Worm (Caenorhabditis elegans) whole organism, L3 larva: ENCODE measurements around the gene cogc-2.

Experiments
- R02D3.7 ChIP-seq: fragments of 150-350 bp; optimal IDR thresholded peaks from 2 replicates; lab custom pipeline; 2014; ENCODE audit warnings: missing biosample characterization, missing genetic modification characterization
- ZK546.5 ChIP-seq: sonication (generic microtip); optimal IDR thresholded peaks from 2 replicates; lab custom pipeline; 2017; ENCODE audit warnings: missing biosample characterization, missing genetic modification characterization
- aly-2 ChIP-seq: fragments of 150-350 bp; optimal IDR thresholded peaks from 2 replicates; lab custom pipeline; 2014; ENCODE audit warnings: missing biosample characterization, missing genetic modification characterization
- ama-1 ChIP-seq: fragments of 150-350 bp; optimal IDR thresholded peaks from 2 replicates; lab custom pipeline; 2018
- ceh-16 ChIP-seq: sonication (generic microtip); optimal IDR thresholded peaks from 2 replicates; lab custom pipeline; 2017; ENCODE audit warnings: missing biosample characterization, missing genetic modification characterization
- ceh-28 ChIP-seq: fragments of 150-350 bp; optimal IDR thresholded peaks from 2 replicates; lab custom pipeline; 2014; ENCODE audit warnings: missing biosample characterization, missing genetic modification reagents, missing genetic modification characterization
- ceh-82 ChIP-seq: fragments of 150-350 bp; optimal IDR thresholded peaks from 2 replicates; lab custom pipeline; 2014; ENCODE audit warnings: missing biosample characterization, missing genetic modification characterization
- ceh-9 ChIP-seq: sonication (generic microtip); optimal IDR thresholded peaks from 2 replicates; lab custom pipeline; 2018; ENCODE audit warnings: missing biosample characterization, missing genetic modification characterization
- daf-12 ChIP-seq: fragments of 150-350 bp; optimal IDR thresholded peaks from 2 replicates; lab custom pipeline; 2014; ENCODE audit warnings: missing biosample characterization, missing genetic modification reagents, missing genetic modification characterization
- egl-27 ChIP-seq: sonication (generic microtip); optimal IDR thresholded peaks from 4 replicates; lab custom pipeline; 2017; ENCODE audit warnings: missing biosample characterization, missing genetic modification reagents, missing genetic modification characterization
- egl-5 ChIP-seq: fragments of 150-350 bp; optimal IDR thresholded peaks from 2 replicates; lab custom pipeline; 2017; ENCODE audit warnings: missing biosample characterization, missing genetic modification reagents, missing genetic modification characterization, inconsistent platforms
- elt-1 ChIP-seq: fragments of 150-350 bp; optimal IDR thresholded peaks from 2 replicates; lab custom pipeline; 2014; ENCODE audit warnings: missing biosample characterization, missing genetic modification characterization
- elt-2 ChIP-seq: sonication (generic microtip); optimal IDR thresholded peaks from 2 replicates; lab custom pipeline; 2016; ENCODE audit warnings: missing genetic modification reagents, mild to moderate bottlenecking, missing genetic modification characterization, missing compliant biosample characterization
- elt-3 ChIP-seq, 3 experiments: fragments of 150-350 bp in 1 of 3; sonication (generic microtip) in 2 of 3; optimal IDR thresholded peaks; 2 replicates in 2 of 3; 4 replicates in 1 of 3; lab custom pipeline; 2014 to 2017; ENCODE audit warnings: missing biosample characterization in 3 of 3, missing genetic modification characterization in 3 of 3
- eor-1 ChIP-seq, 2 experiments: fragments of 150-350 bp; optimal IDR thresholded peaks; 2 replicates each; lab custom pipeline; 2014 to 2018; ENCODE audit warnings: missing biosample characterization in 2 of 2, missing genetic modification characterization in 2 of 2
- fkh-10 ChIP-seq: sonication (generic microtip); optimal IDR thresholded peaks from 2 replicates; lab custom pipeline; 2017; ENCODE audit warnings: missing biosample characterization, missing genetic modification reagents, missing genetic modification characterization
- fkh-2 ChIP-seq: fragments of 150-350 bp; optimal IDR thresholded peaks from 2 replicates; lab custom pipeline; 2014; ENCODE audit warnings: missing biosample characterization, missing genetic modification reagents, missing genetic modification characterization
- fos-1 ChIP-seq: fragments of 150-350 bp; optimal IDR thresholded peaks from 2 replicates; lab custom pipeline; 2014; ENCODE audit warnings: missing biosample characterization, missing genetic modification characterization
- hmg-11 ChIP-seq: sonication (generic microtip); optimal IDR thresholded peaks from 2 replicates; lab custom pipeline; 2016; ENCODE audit warnings: missing genetic modification characterization, missing compliant biosample characterization
- jun-1 ChIP-seq: fragments of 150-350 bp; optimal IDR thresholded peaks from 2 replicates; lab custom pipeline; 2014; ENCODE audit warnings: missing biosample characterization, missing genetic modification reagents, missing genetic modification characterization
- lin-15B ChIP-seq: fragments of 150-350 bp; optimal IDR thresholded peaks from 2 replicates; lab custom pipeline; 2014; ENCODE audit warnings: missing biosample characterization, missing genetic modification characterization
- lin-39 ChIP-seq: fragments of 150-350 bp; optimal IDR thresholded peaks from 2 replicates; lab custom pipeline; 2018; ENCODE audit warnings: missing biosample characterization, missing genetic modification reagents, missing genetic modification characterization
- lsy-12 ChIP-seq: sonication (generic microtip); optimal IDR thresholded peaks from 2 replicates; lab custom pipeline; 2016; ENCODE audit warnings: mild to moderate bottlenecking, missing genetic modification characterization, missing compliant biosample characterization
- mdl-1 ChIP-seq: fragments of 150-350 bp; optimal IDR thresholded peaks from 2 replicates; lab custom pipeline; 2014; ENCODE audit warnings: missing biosample characterization, missing genetic modification characterization
- nfya-1 ChIP-seq: sonication (generic microtip); optimal IDR thresholded peaks from 2 replicates; lab custom pipeline; 2017; ENCODE audit warnings: missing genetic modification characterization, mild to moderate bottlenecking, missing compliant biosample characterization, antibody characterized with exemption, moderate library complexity; ENCODE audit not compliant: insufficient read depth
- nhr-11 ChIP-seq: fragments of 150-350 bp; optimal IDR thresholded peaks from 2 replicates; lab custom pipeline; 2014; ENCODE audit warnings: missing biosample characterization, missing genetic modification characterization
- nhr-12 ChIP-seq: fragments of 150-350 bp; optimal IDR thresholded peaks from 2 replicates; lab custom pipeline; 2014; ENCODE audit warnings: missing biosample characterization, missing genetic modification characterization
- nhr-23 ChIP-seq: fragments of 150-350 bp; optimal IDR thresholded peaks from 2 replicates; lab custom pipeline; 2014; ENCODE audit warnings: missing biosample characterization, missing genetic modification reagents, missing genetic modification characterization
- nhr-237 ChIP-seq: fragments of 150-350 bp; optimal IDR thresholded peaks from 2 replicates; lab custom pipeline; 2014; ENCODE audit warnings: missing biosample characterization, missing genetic modification characterization
- nhr-25 ChIP-seq: sonication (generic microtip); optimal IDR thresholded peaks from 2 replicates; lab custom pipeline; 2017; ENCODE audit warnings: missing biosample characterization, missing genetic modification characterization
- nhr-28 ChIP-seq: fragments of 150-350 bp; optimal IDR thresholded peaks from 2 replicates; lab custom pipeline; 2014; ENCODE audit warnings: missing biosample characterization, missing genetic modification characterization
- nhr-67 ChIP-seq: fragments of 150-350 bp; optimal IDR thresholded peaks from 2 replicates; lab custom pipeline; 2014; ENCODE audit warnings: missing biosample characterization, missing genetic modification characterization
- nhr-76 ChIP-seq: fragments of 150-350 bp; sonication (generic microtip); optimal IDR thresholded peaks from 5 replicates; lab custom pipeline; 2014; ENCODE audit warnings: missing biosample characterization, missing genetic modification characterization
- nhr-77 ChIP-seq: fragments of 150-350 bp; optimal IDR thresholded peaks from 2 replicates; lab custom pipeline; 2014; ENCODE audit warnings: missing biosample characterization, missing genetic modification characterization
- pha-4 ChIP-seq: fragments of 150-350 bp; optimal IDR thresholded peaks from 2 replicates; lab custom pipeline; 2014; ENCODE audit warnings: missing biosample characterization, missing genetic modification reagents, missing genetic modification characterization
- pqm-1 ChIP-seq: fragments of 150-350 bp; optimal IDR thresholded peaks from 2 replicates; lab custom pipeline; 2017; ENCODE audit warnings: missing biosample characterization, missing genetic modification characterization, inconsistent platforms
- skn-1 ChIP-seq: fragments of 150-350 bp; optimal IDR thresholded peaks from 2 replicates; lab custom pipeline; 2014; ENCODE audit warnings: missing biosample characterization, missing genetic modification characterization
- snpc-4 ChIP-seq: fragments of 150-350 bp; optimal IDR thresholded peaks from 2 replicates; lab custom pipeline; 2014; ENCODE audit warnings: missing biosample characterization, missing genetic modification characterization
- tbx-2 ChIP-seq: sonication (generic microtip); optimal IDR thresholded peaks from 2 replicates; lab custom pipeline; 2016; ENCODE audit warnings: mild to moderate bottlenecking, missing genetic modification characterization, missing compliant biosample characterization
- unc-39 ChIP-seq: sonication (generic microtip); optimal IDR thresholded peaks from 4 replicates; lab custom pipeline; 2017; ENCODE audit warnings: missing biosample characterization, missing genetic modification characterization
- unc-62 ChIP-seq: fragments of 150-350 bp; sonication (generic microtip); optimal IDR thresholded peaks from 4 replicates; lab custom pipeline; 2014; ENCODE audit warnings: missing biosample characterization, missing genetic modification reagents, missing genetic modification characterization
- zag-1 ChIP-seq: fragments of 150-350 bp; optimal IDR thresholded peaks from 2 replicates; lab custom pipeline; 2014; ENCODE audit warnings: missing biosample characterization, missing genetic modification characterization
- ztf-11 ChIP-seq: fragments of 150-350 bp; optimal IDR thresholded peaks from 2 replicates; lab custom pipeline; 2014; ENCODE audit warnings: missing biosample characterization, missing genetic modification characterization

cogc-2 gene

DNA sequence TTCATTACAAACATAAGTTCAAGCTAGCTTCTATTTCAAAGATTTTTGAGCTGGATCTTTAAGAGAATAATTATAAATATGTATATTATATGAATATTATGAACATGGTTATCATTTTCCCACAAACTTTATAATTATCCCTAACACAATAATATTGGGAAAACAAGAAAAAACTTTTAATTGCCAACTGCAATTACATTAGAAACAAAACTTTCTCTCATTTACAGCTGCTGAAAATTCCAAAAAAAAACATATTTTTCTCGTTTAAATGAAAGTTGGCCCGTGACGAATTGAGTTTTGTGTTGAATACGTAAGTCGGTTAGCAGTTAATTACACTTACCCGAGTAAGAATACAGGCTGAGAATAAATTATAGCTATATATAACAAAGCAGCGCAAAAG lies 23.3 kb upstream of the cogc-2 start:
- TF ChIP-seq nhr-23 (tag; lab: Kevin White, UChicago) (no peak), nhr-25 (tag; lab: Kevin White, UChicago) (no peak), aly-2 (tag; lab: Kevin White, UChicago) (no peak), mdl-1 (tag; lab: Kevin White, UChicago) (no peak), lin-39 (tag; lab: Kevin White, UChicago) (no peak), nhr-237 (no peak), egl-5 (tag; lab: Kevin White, UChicago) (no peak), unc-62 (GFP tag; lab: Kevin White, UChicago) (no peak), hmg-11 (no peak), pqm-1 (no peak), tbx-2 (tag; lab: Kevin White, UChicago) (no peak), ceh-28 (tag; lab: Kevin White, UChicago) (no peak), lin-15B (tag; lab: Kevin White, UChicago) (no peak), fkh-10 (no peak), ceh-9 (tag; lab: Kevin White, UChicago) (no peak), nhr-77 (tag; lab: Kevin White, UChicago) (no peak)

DNA sequence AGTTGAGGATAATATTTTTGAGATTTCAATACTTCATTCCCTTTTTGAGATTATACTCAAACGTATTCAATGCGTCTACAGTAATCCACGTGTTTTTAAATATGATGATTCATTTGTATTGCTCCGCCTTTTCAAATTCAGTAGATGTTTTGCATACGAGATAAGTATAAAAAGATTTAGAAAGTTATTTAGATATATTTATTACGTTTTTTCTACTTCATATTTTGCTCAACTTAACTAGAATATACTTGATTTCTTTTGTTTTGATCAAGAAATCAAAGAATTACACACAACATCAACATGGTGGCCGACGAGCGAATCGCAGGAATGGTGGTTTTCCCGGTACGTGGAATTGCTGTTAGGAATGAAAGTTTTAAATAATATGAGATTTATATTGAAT lies 18.3 kb upstream of the cogc-2 start, which contains the start of gene srx-50:
srx-50 (plus strand) TSS at position 301 of the 400 bp plus-strand sequence.
- TF ChIP-seq fkh-10 (peak; percentile 18), nhr-28 (tag; lab: Kevin White, UChicago) (no peak), nhr-76 (tag; lab: Kevin White, UChicago) (no peak)

DNA sequence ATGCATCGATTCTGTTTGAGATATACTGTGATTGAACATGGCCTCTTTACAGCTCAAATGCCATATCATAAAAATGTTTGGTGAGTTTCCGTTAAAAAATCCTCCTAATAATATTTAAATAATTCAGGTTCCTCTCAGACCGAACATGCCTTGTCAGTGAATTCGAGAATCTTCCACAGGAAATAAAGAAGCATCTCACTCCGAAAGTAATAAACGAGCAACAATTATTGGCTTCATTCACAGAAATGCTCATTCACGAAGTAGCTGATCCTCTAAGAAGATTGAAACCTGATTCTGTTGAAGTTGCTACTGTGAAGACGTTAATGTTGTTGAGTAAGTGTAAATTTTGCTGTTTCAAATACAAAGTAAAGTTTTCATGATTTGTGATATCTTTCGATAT lies 12.8 kb upstream of the cogc-2 start:
- TF ChIP-seq ama-1 (lab: Kevin White, UChicago), result peak; percentile 76
- TF ChIP-seq lin-15B (tag; lab: Kevin White, UChicago), result no peak

DNA sequence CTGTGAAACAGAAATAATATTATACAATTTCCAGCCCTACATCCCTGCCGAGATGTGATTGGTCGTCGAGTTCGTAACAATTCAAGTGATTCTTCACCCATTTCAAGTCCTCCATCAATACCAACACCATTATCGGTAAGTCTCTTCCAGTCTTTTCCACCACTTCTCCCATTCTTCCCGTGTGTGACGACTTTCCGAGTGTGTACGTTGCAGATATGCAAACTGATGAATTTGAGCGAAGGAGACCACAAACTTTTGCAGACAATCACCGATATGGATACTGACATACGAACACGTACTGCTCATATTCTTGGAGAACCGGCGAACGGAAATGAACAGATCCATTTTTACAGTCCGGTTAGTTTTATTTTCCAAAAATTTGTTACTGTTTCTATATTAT lies 12.1 kb upstream of the cogc-2 start:
- no peak for TF ChIP-seq daf-12
- TF ChIP-seq fkh-10, result peak; percentile 12
- peak; percentile 86 for TF ChIP-seq ama-1 (lab: Kevin White, UChicago)
- TF ChIP-seq nhr-67 (tag; lab: Kevin White, UChicago), result no peak
- no peak for TF ChIP-seq ztf-11 (tag; lab: Kevin White, UChicago)

DNA sequence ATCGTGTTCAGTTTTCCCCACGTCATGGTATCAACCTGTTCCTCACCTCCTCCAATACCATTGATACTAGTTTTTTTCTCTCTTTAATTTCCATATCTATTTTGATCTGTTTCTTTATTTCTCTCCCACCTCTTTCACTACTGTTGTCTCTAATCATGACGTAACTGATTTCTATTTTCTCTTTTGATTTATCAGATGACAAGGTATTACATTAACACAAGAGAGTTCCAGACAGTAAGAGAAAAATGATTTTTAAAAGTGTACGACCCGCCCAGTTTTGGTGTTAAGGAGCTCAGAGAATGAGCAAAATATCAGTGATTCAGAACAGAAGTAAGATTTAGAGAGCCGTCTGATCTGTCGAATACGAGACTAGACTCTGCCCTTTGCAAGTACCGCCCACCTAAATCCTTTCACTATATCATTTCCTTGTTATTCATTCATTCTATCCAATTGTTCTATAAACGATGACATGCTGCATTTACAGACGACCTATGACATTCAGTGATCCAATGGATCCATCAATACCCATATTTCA lies 10.4 kb upstream of the cogc-2 start, which contains the start of gene nhr-105:
nhr-105 (plus strand) TSS at position 485 of the 535 bp plus-strand sequence.
- TF ChIP-seq ztf-11 (tag; lab: Kevin White, UChicago) (no peak), nhr-76 (tag; lab: Kevin White, UChicago) (no peak), ceh-16 (tag; lab: Kevin White, UChicago) (no peak), ceh-82 (no peak), hmg-11 (no peak), nhr-67 (tag; lab: Kevin White, UChicago) (no peak), fos-1 (tag; lab: Kevin White, UChicago) (no peak), pha-4 (tag; lab: Kevin White, UChicago) (peak; percentile 40), aly-2 (tag; lab: Kevin White, UChicago) (no peak), pqm-1 (peak; percentile 86), egl-27 (tag; lab: Kevin White, UChicago) (peak; percentile 65), elt-3 (tag; optimal IDR thresholded peaks at IDR 0.05; lab: Kevin White, UChicago) (peak in 1 of 3 experiments; percentile 2), nhr-77 (tag; lab: Kevin White, UChicago) (no peak), ceh-28 (tag; lab: Kevin White, UChicago) (peak; percentile 70), jun-1 (peak; percentile 59), lin-39 (tag; lab: Kevin White, UChicago) (no peak), nhr-12 (tag; lab: Kevin White, UChicago) (no peak), fkh-10 (peak; percentile 11), zag-1 (tag; lab: Kevin White, UChicago) (no peak), daf-12 (no peak), unc-39 (no peak), elt-1 (tag; lab: Kevin White, UChicago) (no peak), elt-2 (tag; lab: Kevin White, UChicago) (peak; percentile 86), ZK546.5 (tag; lab: Kevin White, UChicago) (no peak), fkh-2 (no peak), mdl-1 (tag; lab: Kevin White, UChicago) (no peak), skn-1 (tag; lab: Kevin White, UChicago) (no peak), eor-1 (tag; optimal IDR thresholded peaks at IDR 0.05; lab: Kevin White, UChicago) (no peak), nhr-23 (tag; lab: Kevin White, UChicago) (peak; percentile 74), R02D3.7 (tag; lab: Kevin White, UChicago) (no peak), nhr-25 (tag; lab: Kevin White, UChicago) (peak; percentile 67), nhr-237 (no peak), ama-1 (lab: Kevin White, UChicago) (peak; percentile 71), lsy-12 (tag; lab: Kevin White, UChicago) (peak; percentile 44), nhr-11 (tag; lab: Kevin White, UChicago) (no peak), lin-15B (tag; lab: Kevin White, UChicago) (no peak), snpc-4 (tag; lab: Kevin White, UChicago) (peak; percentile 45), nfya-1 (tag; lab: Kevin White, UChicago) (peak; percentile 39)
